Fruit fly (Drosophila melanogaster): ENCODE data around the gene CG45486.
A peak's percentile ranks its signal among the peaks of the same experiment; 100 is the strongest.

The CG45486 gene

DNA sequence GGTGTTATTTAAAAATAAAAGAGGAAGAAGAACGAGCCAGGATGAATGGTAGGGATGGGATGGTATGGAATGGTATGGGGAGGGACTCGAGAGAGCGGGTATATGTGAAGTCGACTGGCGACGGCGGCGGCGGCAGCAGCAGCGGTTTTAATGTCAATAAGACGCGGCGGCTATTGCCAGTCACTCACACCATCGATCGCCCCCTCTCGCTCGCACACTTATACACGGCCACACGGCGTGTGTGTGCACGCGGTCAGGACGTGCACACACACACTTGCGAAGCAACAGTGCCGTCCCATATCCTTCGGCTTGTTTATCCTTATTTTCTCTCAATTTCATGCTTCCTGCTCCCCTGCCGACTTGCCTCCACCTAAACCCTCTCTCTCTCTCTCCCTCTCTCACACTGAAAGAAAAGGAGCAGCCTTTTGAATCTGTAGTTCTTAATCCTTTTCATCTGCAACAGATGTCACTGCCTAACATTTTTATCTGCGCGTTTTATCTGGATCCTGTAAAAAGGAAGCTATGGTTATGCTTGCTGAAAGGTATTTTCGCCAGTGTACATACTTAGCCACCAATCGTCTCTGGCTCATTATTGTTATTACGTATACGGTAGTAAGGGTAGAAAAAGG, 20.7 kb downstream of the CG45486 start:
- TF ChIP-seq noc (tag; optimal IDR thresholded peaks at IDR 0.05), result peak; percentile 55

DNA sequence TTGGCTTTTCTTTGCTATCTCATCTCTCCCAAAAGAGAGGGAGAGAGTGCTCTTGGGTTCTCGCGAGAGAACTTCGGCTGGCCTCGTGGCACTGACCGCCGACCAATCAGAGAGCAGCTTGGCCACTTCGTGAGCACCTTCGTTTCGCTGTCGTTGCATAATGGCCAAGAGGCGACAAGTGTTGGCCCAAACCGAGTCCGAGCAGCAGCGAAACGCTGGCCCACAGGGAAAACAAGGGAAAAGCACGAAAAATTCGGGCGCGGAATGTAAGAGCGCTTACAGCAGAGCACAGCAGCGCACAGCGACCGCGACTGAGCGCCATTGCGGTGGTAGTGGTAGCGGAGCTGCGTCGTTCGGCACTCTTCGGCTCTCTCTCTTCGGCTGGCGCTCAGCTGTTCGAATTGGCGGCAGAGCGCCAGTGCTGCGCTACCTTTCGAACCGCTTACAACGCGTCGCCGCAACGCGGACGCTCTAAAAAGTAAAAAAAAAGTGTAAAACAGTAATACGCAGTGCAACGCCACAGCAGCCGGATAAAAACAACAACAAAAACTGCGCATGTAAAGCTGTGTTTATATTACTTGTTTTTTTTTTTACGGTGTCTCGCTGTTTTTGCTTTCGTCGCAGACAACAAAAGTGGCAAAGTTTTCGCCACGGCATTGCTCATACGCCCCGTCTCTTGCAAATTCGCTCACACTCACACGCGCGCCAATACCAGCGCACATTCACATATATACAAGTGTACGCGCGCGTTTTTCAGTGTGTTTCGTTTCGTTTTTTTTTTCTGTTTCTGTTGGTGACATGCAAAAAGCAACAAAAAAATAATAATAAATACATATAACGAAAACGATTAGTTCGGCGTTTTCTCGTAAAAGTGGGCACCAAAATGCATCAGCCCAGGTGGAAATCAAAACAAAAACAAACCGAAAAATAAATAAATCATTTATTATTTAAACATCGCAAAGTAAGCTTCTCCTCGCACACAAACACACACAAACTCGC, 22.7 kb downstream of the CG45486 start:
- TF ChIP-seq noc (tag; optimal IDR thresholded peaks at IDR 0.05), result peak; percentile 26

DNA sequence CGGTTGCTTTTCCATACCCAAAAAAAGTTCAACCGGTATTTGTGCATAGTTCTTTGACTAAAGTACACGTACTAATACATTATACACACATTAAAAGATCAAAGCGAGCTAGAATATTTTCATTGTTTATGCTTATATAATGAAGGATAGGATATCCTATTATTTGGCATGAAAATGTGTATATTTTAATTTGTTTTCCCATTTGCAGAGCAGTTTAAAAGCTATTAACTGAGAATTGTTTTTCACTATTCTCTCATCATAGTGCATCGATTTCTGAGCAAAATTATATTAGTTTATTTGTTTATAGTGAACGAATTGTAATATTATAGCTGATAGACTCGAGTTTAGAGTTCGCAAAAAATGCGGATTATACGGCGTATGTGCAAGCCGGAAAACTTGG, 23.4 kb downstream of the CG45486 start:
- no peak for TF ChIP-seq noc (tag; optimal IDR thresholded peaks at IDR 0.05)

DNA sequence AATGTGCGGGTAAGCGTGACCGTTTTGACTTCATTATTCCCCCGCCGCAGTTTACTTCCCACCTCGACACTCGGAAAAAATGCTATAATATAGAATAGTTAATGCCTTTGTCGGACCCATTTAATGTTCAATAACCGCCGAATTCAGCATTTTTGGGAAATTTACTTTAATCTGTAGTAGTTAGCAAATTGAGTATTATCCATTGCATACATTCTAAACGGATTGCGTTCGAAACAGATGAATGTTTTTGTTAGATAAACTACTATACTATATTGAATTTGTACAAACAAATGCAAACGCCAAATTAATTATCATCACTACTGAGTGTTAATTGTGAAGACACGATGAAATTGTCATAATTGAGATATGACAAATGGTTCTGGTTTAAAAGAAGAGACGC, 25.7 kb downstream of the CG45486 start:
- peak; percentile 14 for TF ChIP-seq noc (tag; optimal IDR thresholded peaks at IDR 0.05)

DNA sequence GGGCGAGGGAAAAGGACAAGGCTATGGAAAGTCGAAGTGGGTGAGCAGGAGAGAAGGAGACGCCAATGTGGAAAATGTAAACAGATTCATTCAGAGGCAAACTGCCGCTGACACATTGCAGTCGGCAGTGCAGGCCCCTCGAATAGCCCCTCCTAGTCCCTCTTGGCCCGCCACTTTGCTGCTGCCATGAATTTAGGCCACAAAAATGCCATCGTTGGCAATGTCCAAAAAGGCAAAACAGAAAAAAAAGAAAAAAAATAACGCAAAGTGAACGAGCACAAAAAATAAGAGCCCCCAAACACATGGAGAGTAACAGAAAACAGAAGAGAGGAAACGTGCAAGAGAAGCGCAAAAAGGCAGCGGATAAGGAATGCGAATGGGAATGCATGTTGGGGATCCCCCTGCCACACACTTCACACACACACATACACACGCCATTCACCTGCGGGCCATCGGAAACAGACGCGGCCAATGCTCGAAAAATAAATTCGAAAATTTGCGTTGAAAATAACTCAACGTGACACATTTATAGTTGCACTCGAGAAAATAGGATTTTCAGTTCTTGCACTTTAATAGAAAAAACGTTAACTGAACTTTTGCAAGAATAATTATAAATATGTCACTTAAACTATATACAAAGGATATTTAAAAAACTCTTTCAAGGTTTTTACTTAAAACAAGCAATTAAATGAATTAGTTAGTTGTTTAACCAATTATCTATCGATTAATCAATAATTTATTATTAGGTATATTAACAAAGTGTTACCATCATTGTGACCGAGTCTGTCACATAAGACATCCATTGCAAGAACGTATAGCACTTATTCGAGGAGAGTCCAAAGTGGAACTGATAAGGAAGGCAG, 31.3 kb downstream of the CG45486 start:
- TF ChIP-seq noc (tag; optimal IDR thresholded peaks at IDR 0.05), result no peak

DNA sequence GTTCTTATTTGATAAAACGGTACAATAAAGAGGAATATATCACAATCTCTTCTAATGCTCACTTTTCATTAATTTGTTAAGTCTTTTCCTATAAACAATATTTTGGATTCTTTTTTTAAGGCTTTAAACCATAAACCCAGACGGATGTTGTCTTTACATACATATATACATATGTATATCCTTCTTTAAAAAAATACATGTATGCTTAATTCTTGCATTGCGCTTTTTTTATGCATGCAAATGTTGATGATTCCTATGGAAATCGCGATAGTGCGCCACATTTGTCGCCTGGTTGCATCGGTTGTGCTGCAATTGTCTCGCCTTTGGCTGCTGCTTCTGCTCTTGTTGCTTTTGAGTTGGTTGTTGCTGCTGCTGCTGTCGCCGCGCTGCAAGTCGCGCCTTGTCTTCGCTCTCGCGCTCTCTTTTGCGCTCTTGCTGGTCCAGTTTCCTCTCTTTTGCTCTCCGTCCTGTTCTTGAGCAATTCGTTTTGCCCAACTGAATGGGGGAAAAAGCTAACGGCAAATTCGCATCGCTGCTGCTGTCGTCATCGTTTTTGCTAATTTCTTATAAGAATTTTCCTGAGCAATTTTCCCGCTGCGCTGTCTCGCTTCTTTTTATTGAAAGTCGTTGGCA, 33.0 kb downstream of the CG45486 start:
- no peak for TF ChIP-seq noc (tag; optimal IDR thresholded peaks at IDR 0.05)

dm6 chrX:19875629-19876028, 34.3 kb downstream of the CG45486 start:
- TF ChIP-seq noc (tag; optimal IDR thresholded peaks at IDR 0.05), result no peak

dm6 chrX:19875059-19875458, 34.9 kb downstream of the CG45486 start:
- no peak for TF ChIP-seq noc (tag; optimal IDR thresholded peaks at IDR 0.05)

DNA sequence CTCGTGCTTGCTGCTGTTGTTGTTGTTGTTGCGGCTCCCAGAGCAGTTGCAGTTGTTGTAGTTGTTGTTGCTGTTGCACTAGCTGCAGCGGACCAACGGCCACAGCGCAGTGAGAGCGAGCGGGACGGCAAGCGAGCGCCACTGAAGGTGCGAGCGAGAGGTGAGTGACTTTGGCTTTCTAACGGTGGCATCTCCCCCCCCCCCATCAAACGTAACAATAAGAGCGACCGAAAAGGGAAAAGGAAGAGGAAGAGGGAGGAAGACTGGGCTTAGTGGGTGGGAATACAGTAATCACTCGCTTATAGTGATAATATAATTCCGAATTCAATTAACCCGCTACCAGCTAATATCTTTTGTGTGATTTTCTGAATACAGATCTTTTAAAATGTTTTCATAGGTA, 42.9 kb downstream of the CG45486 start:
- no peak for TF ChIP-seq noc (tag; optimal IDR thresholded peaks at IDR 0.05)

DNA sequence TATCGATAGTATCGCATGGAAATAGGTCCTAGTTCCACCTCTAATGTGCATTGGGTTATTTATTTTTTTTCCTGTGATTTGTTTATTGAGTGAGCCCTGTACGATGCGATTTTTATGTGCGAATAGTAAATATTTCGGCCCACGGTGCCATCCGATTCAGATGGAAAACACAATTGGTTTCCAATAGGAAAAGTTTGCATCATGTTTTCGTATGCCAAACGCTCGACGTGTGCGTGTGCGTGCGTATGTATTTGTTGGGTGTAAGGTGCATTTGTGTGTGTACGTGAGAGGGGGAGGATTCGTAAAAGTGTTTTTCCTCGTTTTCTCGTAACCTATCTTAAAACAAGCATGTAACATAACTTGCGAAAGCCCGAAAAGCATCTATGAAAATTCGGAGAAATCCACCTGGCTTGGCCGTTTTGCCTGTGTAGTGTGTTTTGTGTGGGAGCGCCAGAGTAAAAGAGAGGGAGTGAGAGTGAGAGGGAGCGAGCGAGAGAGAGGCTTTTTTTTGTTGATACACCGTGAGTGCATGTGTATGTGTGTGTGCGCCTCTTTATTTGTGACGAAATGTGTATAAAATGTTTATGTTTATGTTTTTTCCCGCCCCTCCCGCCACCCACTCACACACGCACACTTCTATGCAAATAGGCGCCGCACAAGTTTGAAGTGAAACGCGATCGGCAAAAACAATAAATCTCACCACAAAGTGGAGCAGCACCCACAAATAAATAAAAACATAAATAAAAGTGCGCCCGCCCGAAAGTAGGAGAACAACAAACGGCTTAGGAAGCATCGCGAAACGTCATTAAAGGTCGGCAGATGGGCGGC, 43.6 kb downstream of the CG45486 start, which contains the start of gene Hers:
Gene Hers, plus strand, starts transcription at position 2 of the 828 bp plus-strand sequence.
- no peak for TF ChIP-seq noc (tag; optimal IDR thresholded peaks at IDR 0.05)

dm6 chrX:19865389-19866144, 44.4 kb downstream of the CG45486 start, which contains the start of gene THADA:
Gene THADA (minus strand): TSS chrX:19865524.
- no peak for TF ChIP-seq noc (tag; optimal IDR thresholded peaks at IDR 0.05)

dm6 chrX:19859331-19859730, 50.6 kb downstream of the CG45486 start:
- no peak for TF ChIP-seq noc (tag; optimal IDR thresholded peaks at IDR 0.05)
